Worm (Caenorhabditis elegans) whole organism, early embryonic: Measurements from ENCODE around the gene rnr-1.

Experiments used
- B0310.2 ChIP-seq: sonication (generic microtip); optimal IDR thresholded peaks from 2 replicates; lab custom pipeline; 2016; ENCODE audit warnings: mild to moderate bottlenecking, missing genetic modification characterization, missing compliant biosample characterization
- F13C5.2 ChIP-seq: sonication (generic microtip); optimal IDR thresholded peaks from 2 replicates; lab custom pipeline; 2017; ENCODE audit warnings: mild to moderate bottlenecking, missing genetic modification characterization, inconsistent platforms, missing compliant biosample characterization
- aly-1 ChIP-seq: sonication (generic microtip); optimal IDR thresholded peaks from 2 replicates; lab custom pipeline; 2016; ENCODE audit warnings: missing genetic modification characterization, missing compliant biosample characterization
- ama-1 ChIP-seq: fragments of 150-350 bp; optimal IDR thresholded peaks from 2 replicates; lab custom pipeline; 2014
- ceh-13 ChIP-seq: fragments of 200-800 bp; sonication (Bioruptor generic); optimal IDR thresholded peaks from 2 replicates; lab custom pipeline; 2018; ENCODE audit warnings: mild to moderate bottlenecking, missing genetic modification characterization, missing compliant biosample characterization
- ceh-36 ChIP-seq: sonication (generic microtip); optimal IDR thresholded peaks from 2 replicates; lab custom pipeline; 2016; ENCODE audit warnings: missing genetic modification characterization, inconsistent platforms, missing compliant biosample characterization
- ets-7 ChIP-seq: sonication (generic microtip); optimal IDR thresholded peaks from 2 replicates; lab custom pipeline; 2016; ENCODE audit warnings: missing genotype, missing genetic modification characterization, missing compliant biosample characterization
- flt-1 ChIP-seq: fragments of 200-800 bp; sonication (Bioruptor generic); IDR thresholded peaks from 2 replicates; pipeline ENCODE4 v1.3.6; 2022; ENCODE audit warnings: missing genetic modification characterization, missing compliant biosample characterization
- hmbx-1 ChIP-seq: sonication (generic microtip); optimal IDR thresholded peaks from 2 replicates; lab custom pipeline; 2016; ENCODE audit warnings: mild to moderate bottlenecking, missing genetic modification characterization, missing compliant biosample characterization
- hmg-4 ChIP-seq: fragments of 200-800 bp; sonication (Bioruptor generic); optimal IDR thresholded peaks from 2 replicates; lab custom pipeline; 2018; ENCODE audit warnings: mild to moderate bottlenecking, missing genetic modification characterization, missing compliant biosample characterization
- hnd-1 ChIP-seq: sonication (generic microtip); optimal IDR thresholded peaks from 2 replicates; lab custom pipeline; 2016; ENCODE audit warnings: missing genetic modification characterization, missing compliant biosample characterization
- pes-1 ChIP-seq: fragments of 200-800 bp; sonication (Bioruptor generic); IDR thresholded peaks from 2 replicates; pipeline ENCODE4 v1.3.6; 2022; ENCODE audit warnings: missing genetic modification reagents, missing genetic modification characterization, missing compliant biosample characterization
- scrt-1 ChIP-seq: fragments of 200-800 bp; sonication (Bioruptor generic); IDR thresholded peaks from 2 replicates; pipeline ENCODE4 v1.3.6; 2022; ENCODE audit warnings: missing genetic modification characterization, missing compliant biosample characterization
- sea-1 ChIP-seq: fragments of 200-800 bp; sonication (Bioruptor generic); conservative IDR thresholded peaks from 2 replicates; pipeline ENCODE4 v1.3.6; 2022; ENCODE audit warnings: missing genetic modification characterization, missing compliant biosample characterization
- tbx-11 ChIP-seq: fragments of 200-800 bp; sonication (Bioruptor generic); IDR thresholded peaks from 2 replicates; pipeline ENCODE4 v1.3.6; 2022; ENCODE audit warnings: missing genetic modification characterization, missing compliant biosample characterization
- tbx-37 ChIP-seq: fragments of 200-800 bp; sonication (Bioruptor generic); conservative IDR thresholded peaks from 2 replicates; pipeline ENCODE4 v1.3.6; 2022; ENCODE audit warnings: missing genetic modification reagents, missing genetic modification characterization, missing compliant biosample characterization
- tra-4 ChIP-seq: sonication (generic microtip); optimal IDR thresholded peaks from 2 replicates; lab custom pipeline; 2017; ENCODE audit warnings: missing genetic modification characterization, missing compliant biosample characterization

Gene rnr-1

ce11 chrIII:9228722-9229121 lies at the start of gene rnr-1:
rnr-1 (minus strand) TSS chrIII:9228798.
- no peak for TF ChIP-seq hmbx-1 (tag; lab: Kevin White, UChicago)
- no peak for TF ChIP-seq F13C5.2 (tag; lab: Kevin White, UChicago)
- no peak for TF ChIP-seq ets-7 (tag; lab: Kevin White, UChicago)
- no peak for TF ChIP-seq flt-1 (GFP tag; lab: Robert Waterston, UW)
- no peak for TF ChIP-seq tra-4 (tag; lab: Kevin White, UChicago)
- TF ChIP-seq B0310.2 (tag; lab: Kevin White, UChicago) = no peak
- no peak for TF ChIP-seq aly-1 (tag; lab: Kevin White, UChicago)
- no peak for TF ChIP-seq ceh-13
- TF ChIP-seq ama-1 (lab: Kevin White, UChicago) = no peak
- TF ChIP-seq tbx-11 (GFP tag; lab: Robert Waterston, UW) = no peak
- TF ChIP-seq hnd-1 (tag; lab: Kevin White, UChicago) = no peak
- TF ChIP-seq hmg-4 = no peak

DNA sequence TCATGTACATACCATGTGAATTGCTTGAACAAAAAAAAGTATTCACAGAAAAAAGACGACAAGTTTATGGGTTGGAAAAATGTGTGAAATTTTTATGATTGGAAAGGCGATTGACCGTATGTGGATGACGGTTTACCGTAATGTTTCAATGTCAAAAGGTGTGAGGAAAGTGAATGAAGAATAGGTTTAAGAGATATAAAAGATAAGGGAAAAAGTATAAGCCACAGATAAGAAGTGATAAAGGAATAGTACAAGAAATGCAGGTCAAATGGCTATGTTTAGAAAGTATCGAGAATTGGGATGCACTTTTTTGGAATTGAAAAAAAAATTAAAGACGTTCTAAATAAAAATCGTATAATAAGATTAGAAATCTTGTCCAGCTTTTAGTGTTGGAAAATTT lies 49.2 kb upstream of the rnr-1 start:
- TF ChIP-seq hnd-1 (tag; lab: Kevin White, UChicago) = no peak

- no peak for TF ChIP-seq aly-1 (tag; lab: Kevin White, UChicago)
- TF ChIP-seq B0310.2 (tag; lab: Kevin White, UChicago) = no peak
- no peak for TF ChIP-seq tra-4 (tag; lab: Kevin White, UChicago)
- no peak for TF ChIP-seq flt-1 (GFP tag; lab: Robert Waterston, UW)
- no peak for TF ChIP-seq tbx-11 (GFP tag; lab: Robert Waterston, UW)
- no peak for TF ChIP-seq scrt-1 (GFP tag; lab: Robert Waterston, UW)
- no peak for TF ChIP-seq hmbx-1 (tag; lab: Kevin White, UChicago)
- no peak for TF ChIP-seq F13C5.2 (tag; lab: Kevin White, UChicago)
- TF ChIP-seq hmg-4 = no peak
- no peak for TF ChIP-seq ceh-13
- no peak for TF ChIP-seq tbx-37 (GFP tag; lab: Robert Waterston, UW)
- no peak for TF ChIP-seq ama-1 (lab: Kevin White, UChicago)
Measured at ce11 chrIII:9272107-9272506, 43.5 kb upstream of the rnr-1 start.

DNA sequence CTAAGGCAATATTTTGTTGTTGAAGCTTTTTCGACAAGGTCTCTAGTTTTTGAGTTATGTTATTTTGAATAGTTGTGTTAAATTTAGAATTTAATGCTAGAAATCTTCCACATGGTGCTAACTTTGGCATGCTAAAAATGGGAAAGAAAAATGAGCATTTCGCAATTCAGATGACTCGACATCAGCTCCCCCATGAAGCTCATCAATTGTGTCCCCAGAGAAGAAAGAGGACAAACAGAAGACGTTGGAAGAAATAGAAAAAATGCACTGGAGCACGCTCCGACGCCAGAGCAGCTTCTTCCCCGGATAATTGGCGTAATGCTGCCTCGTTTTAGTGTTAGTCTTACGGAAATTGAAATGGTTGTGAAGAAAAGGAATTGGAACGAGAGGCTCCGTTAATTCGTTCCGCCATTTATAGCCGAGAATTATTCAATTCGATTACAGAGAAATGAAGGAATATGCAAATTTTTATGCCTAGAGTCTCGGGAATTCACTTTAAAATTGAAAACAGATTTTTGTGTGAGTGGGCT lies 42.9 kb upstream of the rnr-1 start:
- TF ChIP-seq ets-7 (tag; lab: Kevin White, UChicago) = no peak
- no peak for TF ChIP-seq aly-1 (tag; lab: Kevin White, UChicago)

ce11 chrIII:9270183-9270582 lies 41.6 kb upstream of the rnr-1 start:
- TF ChIP-seq aly-1 (tag; lab: Kevin White, UChicago) (no peak), B0310.2 (tag; lab: Kevin White, UChicago) (no peak), scrt-1 (GFP tag; lab: Robert Waterston, UW) (no peak), ceh-36 (tag; lab: Kevin White, UChicago) (no peak), hmbx-1 (tag; lab: Kevin White, UChicago) (no peak), tbx-37 (GFP tag; lab: Robert Waterston, UW) (no peak), tra-4 (tag; lab: Kevin White, UChicago) (no peak), ama-1 (lab: Kevin White, UChicago) (no peak), sea-1 (GFP tag; lab: Robert Waterston, UW) (no peak), F13C5.2 (tag; lab: Kevin White, UChicago) (no peak), ceh-13 (no peak), tbx-11 (GFP tag; lab: Robert Waterston, UW) (no peak), ets-7 (tag; lab: Kevin White, UChicago) (no peak), hmg-4 (no peak), pes-1 (GFP tag; lab: Robert Waterston, UW) (no peak), flt-1 (GFP tag; lab: Robert Waterston, UW) (no peak)

DNA sequence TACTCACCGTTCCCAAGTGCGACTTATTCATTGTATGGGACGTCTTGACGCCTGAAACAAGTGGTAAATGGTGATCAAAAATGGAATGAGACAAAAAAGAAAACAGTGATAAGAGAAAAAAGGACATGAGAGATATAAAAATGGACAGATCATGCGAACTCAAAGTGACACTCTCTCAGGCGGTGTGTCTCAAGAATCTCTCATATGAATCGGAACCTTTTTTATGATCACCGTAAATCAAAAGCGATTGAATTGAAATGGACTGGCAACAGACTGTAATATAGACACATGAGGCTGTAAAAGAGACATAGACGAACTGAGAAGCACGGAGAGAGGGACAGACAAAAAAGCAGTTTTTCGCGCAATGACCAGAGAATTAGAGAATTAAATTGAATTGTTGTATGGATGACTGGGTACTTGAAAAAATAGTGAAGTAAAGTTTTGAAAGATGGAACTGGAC lies 40.4 kb upstream of the rnr-1 start, which contains the start of gene clip-1:
TSS of gene clip-1 (minus strand) at position 51 of the 460 bp plus-strand sequence.
- TF ChIP-seq tra-4 (tag; lab: Kevin White, UChicago) (no peak), hmg-4 (no peak), tbx-37 (GFP tag; lab: Robert Waterston, UW) (no peak), F13C5.2 (tag; lab: Kevin White, UChicago) (no peak), hmbx-1 (tag; lab: Kevin White, UChicago) (no peak), sea-1 (GFP tag; lab: Robert Waterston, UW) (no peak), hnd-1 (tag; lab: Kevin White, UChicago) (no peak), tbx-11 (GFP tag; lab: Robert Waterston, UW) (no peak), scrt-1 (GFP tag; lab: Robert Waterston, UW) (no peak), ama-1 (lab: Kevin White, UChicago) (no peak), B0310.2 (tag; lab: Kevin White, UChicago) (no peak), flt-1 (GFP tag; lab: Robert Waterston, UW) (no peak)

DNA sequence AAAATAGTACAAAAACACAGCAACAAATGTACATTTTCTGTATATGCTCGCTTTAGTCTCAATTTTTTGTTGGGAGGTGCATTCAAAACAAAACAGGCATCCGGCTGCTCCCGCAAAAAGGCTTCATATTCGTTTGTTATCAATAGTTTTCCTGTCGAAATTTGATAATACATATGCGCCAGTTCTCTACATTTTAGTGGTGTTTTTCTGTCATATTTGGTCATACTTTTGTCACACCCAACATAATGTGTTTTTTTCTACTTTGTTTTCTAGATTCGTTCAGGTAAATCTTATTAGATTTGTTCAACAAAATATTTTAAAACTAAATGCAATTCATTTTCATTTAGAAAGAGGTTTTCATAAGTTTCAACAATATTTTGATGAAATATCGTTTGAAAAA lies 29.9 kb upstream of the rnr-1 start:
- TF ChIP-seq hnd-1 (tag; lab: Kevin White, UChicago) (no peak), flt-1 (GFP tag; lab: Robert Waterston, UW) (no peak), pes-1 (GFP tag; lab: Robert Waterston, UW) (no peak), hmg-4 (no peak), tra-4 (tag; lab: Kevin White, UChicago) (no peak), tbx-11 (GFP tag; lab: Robert Waterston, UW) (no peak), sea-1 (GFP tag; lab: Robert Waterston, UW) (no peak), ama-1 (lab: Kevin White, UChicago) (no peak), tbx-37 (GFP tag; lab: Robert Waterston, UW) (no peak), B0310.2 (tag; lab: Kevin White, UChicago) (no peak), ets-7 (tag; lab: Kevin White, UChicago) (no peak), scrt-1 (GFP tag; lab: Robert Waterston, UW) (no peak), ceh-13 (no peak)
